Worm (Caenorhabditis elegans): ENCODE data around the gene F41C3.2.

The F41C3.2 gene

ce11 chrII:4773891-4774432 lies 24.2 kb downstream of the F41C3.2 start, which contains the start of the genes F26G1.9 and F26G1.10:
F26G1.9 (minus strand) TSS chrII:4773991.
F26G1.10 (plus strand) TSS chrII:4774382.
- TF ChIP-seq elt-2 (tag; optimal IDR thresholded peaks at IDR 0.05), result peak; percentile 23
- TF ChIP-seq ZK546.5 (tag; optimal IDR thresholded peaks at IDR 0.05), result no peak
- no peak for TF ChIP-seq lin-39 (tag; optimal IDR thresholded peaks at IDR 0.05)
- no peak for TF ChIP-seq ztf-4 (tag; optimal IDR thresholded peaks at IDR 0.05)

- no peak for TF ChIP-seq unc-62 (GFP tag; optimal IDR thresholded peaks at IDR 0.05)
- TF ChIP-seq egl-27 (tag; optimal IDR thresholded peaks at IDR 0.05), result no peak
- TF ChIP-seq egl-5 (tag; optimal IDR thresholded peaks at IDR 0.05), result no peak
- no peak for TF ChIP-seq jun-1 (tag; optimal IDR thresholded peaks at IDR 0.05)
- TF ChIP-seq mml-1 (tag; optimal IDR thresholded peaks at IDR 0.05), result no peak
- TF ChIP-seq daf-12 (tag; optimal IDR thresholded peaks at IDR 0.05), result no peak
- no peak for TF ChIP-seq ama-1 (optimal IDR thresholded peaks at IDR 0.05)
These were observed 26.0 kb downstream of the F41C3.2 start for ce11 chrII:4775802-4776201.

- no peak for TF ChIP-seq hmg-11 (tag; optimal IDR thresholded peaks at IDR 0.05)
- TF ChIP-seq nhr-77 (tag; optimal IDR thresholded peaks at IDR 0.05), result no peak
- TF ChIP-seq daf-12 (tag; optimal IDR thresholded peaks at IDR 0.05), result no peak
- peak; percentile 81 for TF ChIP-seq pqm-1 (tag; optimal IDR thresholded peaks at IDR 0.05)
- TF ChIP-seq elt-2 (tag; optimal IDR thresholded peaks at IDR 0.05), result peak; percentile 94
- no peak for TF ChIP-seq nhr-237 (tag; optimal IDR thresholded peaks at IDR 0.05)
- no peak for TF ChIP-seq nhr-25 (tag; optimal IDR thresholded peaks at IDR 0.05)
- no peak for TF ChIP-seq elt-3 (tag; optimal IDR thresholded peaks at IDR 0.05)
- no peak for TF ChIP-seq ceh-9 (tag; optimal IDR thresholded peaks at IDR 0.05)
- no peak for TF ChIP-seq eor-1 (tag; optimal IDR thresholded peaks at IDR 0.05)
- no peak for TF ChIP-seq fos-1 (tag; optimal IDR thresholded peaks at IDR 0.05)
- TF ChIP-seq ztf-11 (tag; optimal IDR thresholded peaks at IDR 0.05), result no peak
- TF ChIP-seq ceh-28 (tag; optimal IDR thresholded peaks at IDR 0.05), result no peak
- no peak for TF ChIP-seq nhr-28 (tag; optimal IDR thresholded peaks at IDR 0.05)
- TF ChIP-seq lin-15B (tag; optimal IDR thresholded peaks at IDR 0.05), result no peak
- TF ChIP-seq ceh-82 (tag; optimal IDR thresholded peaks at IDR 0.05), result no peak
- TF ChIP-seq skn-1 (tag; optimal IDR thresholded peaks at IDR 0.05), result no peak
- TF ChIP-seq nhr-11 (tag; optimal IDR thresholded peaks at IDR 0.05), result no peak
- peak; percentile 24 for TF ChIP-seq jun-1 (tag; optimal IDR thresholded peaks at IDR 0.05)
These were observed 27.2 kb downstream of the F41C3.2 start, which contains the start of gene F26G1.11 for ce11 chrII:4776933-4777332. F26G1.11 (plus strand) TSS chrII:4777137.

ce11 chrII:4779753-4780152 lies 30.0 kb downstream of the F41C3.2 start:
- TF ChIP-seq elt-1 (tag; optimal IDR thresholded peaks at IDR 0.05) (no peak), ztf-4 (tag; optimal IDR thresholded peaks at IDR 0.05) (no peak), pha-4 (tag; optimal IDR thresholded peaks at IDR 0.05) (peak; percentile 49), egl-5 (tag; optimal IDR thresholded peaks at IDR 0.05) (no peak), pqm-1 (tag; optimal IDR thresholded peaks at IDR 0.05) (no peak), nhr-23 (tag; optimal IDR thresholded peaks at IDR 0.05) (no peak), fos-1 (tag; optimal IDR thresholded peaks at IDR 0.05) (no peak), fkh-10 (GFP tag; optimal IDR thresholded peaks at IDR 0.05) (no peak), lin-15B (tag; optimal IDR thresholded peaks at IDR 0.05) (no peak)

ce11 chrII:4784436-4784835 lies 34.7 kb downstream of the F41C3.2 start, which contains the start of gene nep-12:
nep-12 (minus strand) TSS chrII:4784536.
- no peak for TF ChIP-seq daf-12 (tag; optimal IDR thresholded peaks at IDR 0.05)
- no peak for TF ChIP-seq nhr-76 (tag; optimal IDR thresholded peaks at IDR 0.05)
- no peak for TF ChIP-seq nhr-28 (tag; optimal IDR thresholded peaks at IDR 0.05)
- no peak for TF ChIP-seq lin-15B (tag; optimal IDR thresholded peaks at IDR 0.05)
- TF ChIP-seq unc-39 (tag; optimal IDR thresholded peaks at IDR 0.05), result no peak
- TF ChIP-seq fkh-10 (GFP tag; optimal IDR thresholded peaks at IDR 0.05), result no peak
- TF ChIP-seq zag-1 (tag; optimal IDR thresholded peaks at IDR 0.05), result no peak
- TF ChIP-seq lsy-12 (tag; optimal IDR thresholded peaks at IDR 0.05), result no peak
- TF ChIP-seq snpc-4 (tag; optimal IDR thresholded peaks at IDR 0.05), result no peak

Data from whole organism, L3 larva.